Worm (Caenorhabditis elegans) whole organism, early embryonic: Measurements from ENCODE around the gene F25F2.1.

Experiments
- aly-1 ChIP-seq: sonication (generic microtip); optimal IDR thresholded peaks from 2 replicates; lab custom pipeline; 2016; ENCODE audit warnings: missing genetic modification characterization, missing compliant biosample characterization
- ama-1 ChIP-seq: fragments of 150-350 bp; optimal IDR thresholded peaks from 2 replicates; lab custom pipeline; 2014
- ceh-36 ChIP-seq: sonication (generic microtip); optimal IDR thresholded peaks from 2 replicates; lab custom pipeline; 2016; ENCODE audit warnings: missing genetic modification characterization, inconsistent platforms, missing compliant biosample characterization
- flt-1 ChIP-seq: fragments of 200-800 bp; sonication (Bioruptor generic); IDR thresholded peaks from 2 replicates; pipeline ENCODE4 v1.3.6; 2022; ENCODE audit warnings: missing genetic modification characterization, missing compliant biosample characterization
- scrt-1 ChIP-seq: fragments of 200-800 bp; sonication (Bioruptor generic); IDR thresholded peaks from 2 replicates; pipeline ENCODE4 v1.3.6; 2022; ENCODE audit warnings: missing genetic modification characterization, missing compliant biosample characterization
- tbx-11 ChIP-seq: fragments of 200-800 bp; sonication (Bioruptor generic); IDR thresholded peaks from 2 replicates; pipeline ENCODE4 v1.3.6; 2022; ENCODE audit warnings: missing genetic modification characterization, missing compliant biosample characterization
- tbx-37 ChIP-seq: fragments of 200-800 bp; sonication (Bioruptor generic); conservative IDR thresholded peaks from 2 replicates; pipeline ENCODE4 v1.3.6; 2022; ENCODE audit warnings: missing genetic modification reagents, missing genetic modification characterization, missing compliant biosample characterization
- tra-4 ChIP-seq: sonication (generic microtip); optimal IDR thresholded peaks from 2 replicates; lab custom pipeline; 2017; ENCODE audit warnings: missing genetic modification characterization, missing compliant biosample characterization

DNA sequence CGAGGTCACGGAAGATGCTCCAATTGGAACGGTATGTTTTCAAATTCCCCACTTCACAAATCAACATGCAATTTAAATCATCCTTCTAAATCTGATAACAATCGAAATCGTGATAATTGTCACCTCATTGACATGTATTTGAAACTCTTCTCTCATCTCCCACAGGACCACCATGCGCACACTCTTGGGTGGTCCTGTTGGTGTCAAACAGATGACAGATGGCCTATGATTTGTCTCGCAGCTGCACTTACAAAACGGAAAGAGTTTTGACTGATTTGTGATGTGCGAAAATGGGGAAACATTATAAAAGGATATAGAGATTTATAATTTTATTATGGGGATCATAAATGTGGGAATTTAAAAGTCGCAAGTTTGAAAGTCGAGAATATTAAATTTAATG lies 14.8 kb downstream of the F25F2.1 start:
- TF ChIP-seq ama-1 (lab: Kevin White, UChicago) (no peak), scrt-1 (GFP tag; lab: Robert Waterston, UW) (no peak), ceh-36 (tag; lab: Kevin White, UChicago) (no peak), aly-1 (tag; lab: Kevin White, UChicago) (no peak), tbx-37 (GFP tag; lab: Robert Waterston, UW) (no peak), tbx-11 (GFP tag; lab: Robert Waterston, UW) (no peak), flt-1 (no peak), tra-4 (tag; lab: Kevin White, UChicago) (no peak)
